Worm (Caenorhabditis elegans): ENCODE measurements around the gene F47D2.11.

DNA sequence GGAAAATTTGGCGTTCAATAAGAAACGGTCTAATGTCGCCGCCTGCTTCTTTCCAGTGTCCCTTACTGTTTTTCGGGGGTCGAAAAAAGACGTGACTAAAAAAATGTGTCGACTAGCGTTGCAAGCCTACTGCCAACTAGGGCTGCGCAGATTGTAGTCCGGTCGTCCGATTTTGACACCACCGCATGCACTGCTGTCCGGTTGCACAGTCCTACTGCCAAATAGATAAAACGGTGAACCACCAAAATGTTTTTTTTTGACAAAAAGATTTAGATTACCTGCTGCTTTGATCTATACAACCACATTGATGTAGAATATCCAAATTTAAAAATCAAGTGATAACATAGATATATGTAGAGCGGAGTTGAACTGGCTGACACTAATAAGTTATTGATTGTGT lies 47.5 kb downstream of the F47D2.11 start:
- TF ChIP-seq B0336.3 (GFP tag; IDR thresholded peaks at IDR 0.05) (no peak), him-1 (tag; optimal IDR thresholded peaks at IDR 0.05) (no peak), snpc-1.3 (tag; optimal IDR thresholded peaks at IDR 0.05; ENCODE audit: insufficient read depth) (no peak), nhr-120 (GFP tag; IDR thresholded peaks at IDR 0.05) (no peak), T26A5.8 (tag; optimal IDR thresholded peaks at IDR 0.05) (no peak), somi-1 (GFP tag; optimal IDR thresholded peaks at IDR 0.05) (no peak), efl-1 (GFP tag; optimal IDR thresholded peaks at IDR 0.05) (no peak), ztf-28 (GFP tag; IDR thresholded peaks at IDR 0.05) (no peak), nfya-1 (tag; optimal IDR thresholded peaks at IDR 0.05; ENCODE audit: borderline replicate concordance, insufficient read depth) (no peak)
